Worm (Caenorhabditis elegans) whole organism, midembryonic: ENCODE measurements around the gene dnj-11.

ENCODE experiments used
- T22C8.4 ChIP-seq: fragments of 200-800 bp; sonication (Bioruptor generic); IDR thresholded peaks from 2 replicates; pipeline ENCODE4 v1.3.6; 2022; ENCODE audit warnings: missing genetic modification characterization, missing compliant biosample characterization
- cog-1 ChIP-seq: sonication (generic microtip); optimal IDR thresholded peaks from 2 replicates; lab custom pipeline; 2016; ENCODE audit warnings: missing genetic modification characterization, missing compliant biosample characterization
- flt-1 ChIP-seq: fragments of 200-800 bp; sonication (Bioruptor generic); IDR thresholded peaks from 2 replicates; pipeline ENCODE4 v1.3.6; 2022; ENCODE audit warnings: missing genetic modification characterization, missing compliant biosample characterization
- klf-2 ChIP-seq: fragments of 200-800 bp; sonication (Bioruptor generic); conservative IDR thresholded peaks from 2 replicates; pipeline ENCODE4 v1.3.6; 2022; ENCODE audit warnings: missing genetic modification reagents, missing genetic modification characterization, missing compliant biosample characterization
- med-1 ChIP-seq: sonication (generic microtip); optimal IDR thresholded peaks from 2 replicates; lab custom pipeline; 2017; ENCODE audit warnings: missing genetic modification characterization, mild to moderate bottlenecking, missing compliant biosample characterization, antibody characterized with exemption, missing genetic modification reagents; ENCODE audit not compliant: insufficient read depth
- ref-1 ChIP-seq: fragments of 200-800 bp; sonication (Bioruptor generic); conservative IDR thresholded peaks from 2 replicates; pipeline ENCODE4 v1.3.6; 2022; ENCODE audit warnings: missing genetic modification reagents, missing genetic modification characterization, missing compliant biosample characterization
- tab-1 ChIP-seq: fragments of 200-800 bp; sonication (Bioruptor generic); IDR thresholded peaks from 2 replicates; pipeline ENCODE4 v1.3.6; 2022; ENCODE audit warnings: missing genetic modification characterization, missing compliant biosample characterization
- ztf-23 ChIP-seq: fragments of 200-800 bp; sonication (Bioruptor generic); IDR thresholded peaks from 2 replicates; pipeline ENCODE4 v1.3.6; 2022; ENCODE audit warnings: missing genetic modification reagents, missing genetic modification characterization, missing compliant biosample characterization
- ztf-29 ChIP-seq: fragments of 200-800 bp; sonication (Bioruptor generic); IDR thresholded peaks from 2 replicates; pipeline ENCODE4 v1.3.6; 2022; ENCODE audit warnings: missing genetic modification reagents, missing genetic modification characterization, missing compliant biosample characterization

dnj-11 gene

ce11 chrIV:6556624-6557368 is 28.9 kb upstream of the dnj-11 start, which contains the start of gene try-3:
TSS of gene try-3 (plus strand) at chrIV:6557155.
- TF ChIP-seq T22C8.4 (GFP tag; lab: Robert Waterston, UW) (peak; percentile 46; the same call in 1 of the 2 replicates), klf-2 (GFP tag; lab: Robert Waterston, UW) (0 out of 2 replicates have a peak, but pooled peaks have one; percentile 59), ztf-23 (peak; percentile 84), cog-1 (peak; percentile 56), tab-1 (GFP tag; lab: Robert Waterston, UW) (peak; percentile 85), ztf-29 (GFP tag; lab: Robert Waterston, UW) (0 out of 2 replicates have a peak, but pooled peaks have one; percentile 46), flt-1 (GFP tag; lab: Robert Waterston, UW) (peak; percentile 92), med-1 (GFP tag; lab: Kevin White, UChicago) (peak; percentile 43), ref-1 (peak; percentile 71; the same call in 1 of the 2 replicates)

- TF ChIP-seq med-1 (GFP tag; lab: Kevin White, UChicago), result no peak
- TF ChIP-seq flt-1 (GFP tag; lab: Robert Waterston, UW), result no peak
- TF ChIP-seq ztf-23, result no peak
- TF ChIP-seq cog-1, result no peak
- TF ChIP-seq ref-1, result no peak
- TF ChIP-seq klf-2 (GFP tag; lab: Robert Waterston, UW), result no peak
- TF ChIP-seq ztf-29 (GFP tag; lab: Robert Waterston, UW), result no peak
- TF ChIP-seq tab-1 (GFP tag; lab: Robert Waterston, UW), result no peak
- no peak for TF ChIP-seq T22C8.4 (GFP tag; lab: Robert Waterston, UW)
Observed at ce11 chrIV:6560434-6560833, 25.2 kb upstream of the dnj-11 start, which contains the start of gene best-9. TSS of gene best-9 (plus strand) at chrIV:6560734.

ce11 chrIV:6562039-6562438 is 23.6 kb upstream of the dnj-11 start:
- TF ChIP-seq ref-1, result no peak

- TF ChIP-seq flt-1 (GFP tag; lab: Robert Waterston, UW) (no peak), T22C8.4 (GFP tag; lab: Robert Waterston, UW) (no peak), ztf-29 (GFP tag; lab: Robert Waterston, UW) (no peak), klf-2 (GFP tag; lab: Robert Waterston, UW) (no peak), tab-1 (GFP tag; lab: Robert Waterston, UW) (no peak), cog-1 (no peak), ref-1 (no peak), ztf-23 (no peak), med-1 (GFP tag; lab: Kevin White, UChicago) (no peak)
Observed at ce11 chrIV:6565605-6566004, 20.1 kb upstream of the dnj-11 start.

- no peak for TF ChIP-seq flt-1 (GFP tag; lab: Robert Waterston, UW)
- no peak for TF ChIP-seq ref-1
- TF ChIP-seq ztf-23, result no peak
- no peak for TF ChIP-seq ztf-29 (GFP tag; lab: Robert Waterston, UW)
- no peak for TF ChIP-seq klf-2 (GFP tag; lab: Robert Waterston, UW)
- TF ChIP-seq tab-1 (GFP tag; lab: Robert Waterston, UW), result no peak
- no peak for TF ChIP-seq cog-1
- no peak for TF ChIP-seq T22C8.4 (GFP tag; lab: Robert Waterston, UW)
- no peak for TF ChIP-seq med-1 (GFP tag; lab: Kevin White, UChicago)
Observed at ce11 chrIV:6572238-6572637, 13.4 kb upstream of the dnj-11 start, which contains the start of gene bicd-1. TSS of gene bicd-1 (minus strand) at chrIV:6572338.

ce11 chrIV:6572655-6573054 is 13.0 kb upstream of the dnj-11 start:
- TF ChIP-seq med-1 (GFP tag; lab: Kevin White, UChicago), result no peak
- no peak for TF ChIP-seq tab-1 (GFP tag; lab: Robert Waterston, UW)
- no peak for TF ChIP-seq T22C8.4 (GFP tag; lab: Robert Waterston, UW)

- TF ChIP-seq med-1 (GFP tag; lab: Kevin White, UChicago) (no peak), T22C8.4 (GFP tag; lab: Robert Waterston, UW) (no peak), flt-1 (GFP tag; lab: Robert Waterston, UW) (no peak), klf-2 (GFP tag; lab: Robert Waterston, UW) (no peak), ztf-23 (no peak), ztf-29 (GFP tag; lab: Robert Waterston, UW) (no peak), cog-1 (no peak), tab-1 (GFP tag; lab: Robert Waterston, UW) (no peak), ref-1 (no peak)
Observed at ce11 chrIV:6574343-6574742, 11.3 kb upstream of the dnj-11 start.

- TF ChIP-seq ref-1 (no peak), med-1 (GFP tag; lab: Kevin White, UChicago) (no peak), cog-1 (no peak)
Observed at ce11 chrIV:6575959-6576727, 9.5 kb upstream of the dnj-11 start.

- TF ChIP-seq flt-1 (GFP tag; lab: Robert Waterston, UW) (no peak), med-1 (GFP tag; lab: Kevin White, UChicago) (no peak), cog-1 (peak; percentile 1)
Observed at ce11 chrIV:6576728-6577101, 9.0 kb upstream of the dnj-11 start.

- TF ChIP-seq ztf-23 (no peak), cog-1 (no peak), tab-1 (GFP tag; lab: Robert Waterston, UW) (no peak), ztf-29 (GFP tag; lab: Robert Waterston, UW) (no peak), med-1 (GFP tag; lab: Kevin White, UChicago) (no peak), klf-2 (GFP tag; lab: Robert Waterston, UW) (no peak), ref-1 (no peak), T22C8.4 (GFP tag; lab: Robert Waterston, UW) (no peak), flt-1 (GFP tag; lab: Robert Waterston, UW) (no peak)
Observed at ce11 chrIV:6577914-6578313, 7.8 kb upstream of the dnj-11 start, which contains the start of gene C43G2.3. TSS of gene C43G2.3 (plus strand) at chrIV:6578214.
